Fruit fly (Drosophila melanogaster) S2 (cell line): Measurements from ENCODE around the gene Sema5c.
A peak's percentile ranks its signal among the peaks of the same experiment; 100 is the strongest.

Experiments
- CG8478 ChIP-seq: fragments of >200 bp; optimal IDR thresholded peaks from 2 replicates; lab custom pipeline; 2018
- CTCF ChIP-seq, 2 experiments: fragments of >200 bp; optimal IDR thresholded peaks; 2 replicates each; lab custom pipeline; 2018

Sema5c gene

DNA sequence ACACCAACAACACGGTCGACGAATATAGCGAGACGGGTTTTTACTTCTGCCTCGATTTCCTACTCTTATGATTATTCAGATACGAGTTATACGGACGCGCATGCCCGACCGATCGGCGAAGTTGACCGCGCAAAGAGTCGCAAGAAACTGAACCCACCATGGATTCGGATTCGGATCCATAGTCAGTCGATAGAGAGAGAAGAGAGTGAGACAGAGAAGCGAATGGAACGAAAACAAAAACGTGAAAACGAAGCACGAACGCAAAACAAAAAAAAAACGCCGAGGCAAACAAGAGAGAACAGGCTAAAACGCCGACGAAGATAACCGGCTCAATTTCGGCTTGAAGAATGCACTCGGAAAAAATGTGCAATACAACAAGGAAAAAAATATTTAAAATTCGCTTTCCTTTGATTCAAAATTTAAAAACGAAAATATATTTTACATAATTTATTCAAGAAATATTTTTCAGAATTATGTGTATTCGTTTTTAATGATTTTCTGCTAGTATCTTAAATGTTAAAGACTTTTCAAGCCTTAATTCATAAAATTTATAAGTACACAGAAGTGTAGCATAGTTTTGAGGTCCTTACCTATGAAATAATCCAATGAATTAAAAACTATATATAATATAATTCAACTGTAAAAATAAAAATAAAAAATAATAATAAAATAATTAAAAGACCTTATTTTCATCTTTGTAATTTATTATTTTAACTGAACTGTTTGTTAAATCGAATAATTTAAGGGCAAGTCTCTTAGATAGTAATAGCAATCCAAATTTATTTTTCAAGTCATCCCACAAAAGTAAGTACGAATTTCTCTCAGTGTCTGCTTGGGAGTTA lies at the start of gene Sema5c:
Sema5c (minus strand) TSS at position 152 of the 842 bp plus-strand sequence.
- TF ChIP-seq CTCF (optimal IDR thresholded peaks at IDR 0.05; lab: Kevin White, UChicago) (no peak), CG8478 (lab: Kevin White, UChicago) (no peak)

DNA sequence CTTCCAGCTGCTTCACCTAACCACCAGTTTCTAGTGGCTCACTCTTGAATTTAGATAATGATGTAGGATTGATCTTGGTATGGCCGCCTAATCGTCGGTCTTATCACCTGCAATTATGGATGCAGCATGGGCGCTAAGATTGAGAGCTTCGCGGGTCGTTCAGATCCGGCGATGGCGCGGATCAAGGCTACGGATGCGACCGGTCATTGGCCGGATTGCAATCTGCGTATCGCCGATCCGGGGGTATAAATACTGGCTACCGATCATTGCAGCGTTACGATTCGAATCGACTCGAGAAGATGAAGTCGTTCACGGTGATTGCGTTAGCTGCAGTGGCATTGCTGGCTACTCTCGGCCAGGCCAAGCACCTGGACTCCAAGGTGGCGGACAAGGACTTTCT lies 47.5 kb upstream of the Sema5c start, which contains the start of gene Lsp2:
Lsp2 (plus strand) TSS at position 283 of the 400 bp plus-strand sequence.
- no peak for TF ChIP-seq CG8478 (lab: Kevin White, UChicago)
- no peak for TF ChIP-seq CTCF (optimal IDR thresholded peaks at IDR 0.05; lab: Kevin White, UChicago)

DNA sequence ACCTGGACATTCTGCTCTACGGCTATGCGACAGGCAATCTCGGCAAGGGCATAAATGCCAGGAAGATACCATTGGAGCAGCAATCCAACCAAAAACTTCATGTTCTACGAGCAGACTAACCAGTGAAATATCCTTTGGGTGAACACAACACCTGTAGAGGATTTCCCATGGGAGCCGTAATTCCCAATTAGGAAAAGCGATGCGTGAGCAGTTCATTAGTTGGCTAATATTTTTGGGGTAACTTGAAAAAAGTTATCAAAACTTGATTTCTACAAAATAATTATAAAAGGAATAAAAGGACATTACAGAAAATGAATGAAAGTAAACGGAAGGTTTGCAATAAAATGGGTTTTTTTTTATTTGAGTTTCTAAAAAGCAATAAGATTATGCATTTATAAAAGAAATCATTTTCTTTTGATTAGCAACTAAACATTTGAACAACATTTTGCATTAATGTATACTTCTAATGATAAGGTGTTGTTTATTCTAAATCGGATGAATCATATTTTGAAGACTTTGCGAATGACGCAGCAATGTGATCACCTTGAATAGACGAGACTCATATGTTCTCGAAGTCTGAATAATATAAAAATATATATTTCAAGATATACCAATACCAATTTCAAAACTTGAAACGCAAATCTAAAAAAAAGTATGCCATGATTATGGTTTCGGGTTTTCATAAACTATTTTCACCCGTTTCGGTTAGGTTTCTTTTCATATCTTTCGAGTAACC lies 45.8 kb upstream of the Sema5c start, which contains the start of the genes Ir68b and CG34241:
Ir68b (minus strand) TSS at position 101 of the 736 bp plus-strand sequence.
CG34241 (plus strand) TSS at position 686 of the 736 bp plus-strand sequence.
- TF ChIP-seq CG8478 (lab: Kevin White, UChicago), result no peak
- TF ChIP-seq CTCF (optimal IDR thresholded peaks at IDR 0.05; lab: Kevin White, UChicago), result no peak

DNA sequence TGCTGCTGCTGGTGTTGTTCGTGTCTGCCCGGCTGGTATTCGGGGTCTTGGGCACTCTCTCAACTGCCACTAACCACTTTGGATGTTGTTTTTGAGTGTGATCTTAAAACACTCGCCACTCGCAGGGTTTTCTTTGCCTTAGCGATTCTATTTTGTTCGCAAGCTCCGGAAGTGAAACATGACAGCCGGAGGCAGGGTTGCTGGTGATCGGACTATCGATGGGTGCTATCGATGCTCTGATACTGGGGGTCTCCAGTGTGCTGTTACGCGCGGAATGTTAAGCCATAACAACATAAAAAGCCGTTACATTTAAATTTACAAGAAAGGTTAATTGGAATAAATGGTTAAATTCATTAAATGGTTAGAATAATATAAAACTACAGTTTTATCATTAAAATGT lies 43.3 kb upstream of the Sema5c start, which contains the start of gene yps:
yps (minus strand) TSS at position 176 of the 400 bp plus-strand sequence.
- TF ChIP-seq CG8478 (lab: Kevin White, UChicago) (no peak), CTCF (optimal IDR thresholded peaks at IDR 0.05; lab: Kevin White, UChicago) (peak in 1 of 2 experiments; percentile 48)

DNA sequence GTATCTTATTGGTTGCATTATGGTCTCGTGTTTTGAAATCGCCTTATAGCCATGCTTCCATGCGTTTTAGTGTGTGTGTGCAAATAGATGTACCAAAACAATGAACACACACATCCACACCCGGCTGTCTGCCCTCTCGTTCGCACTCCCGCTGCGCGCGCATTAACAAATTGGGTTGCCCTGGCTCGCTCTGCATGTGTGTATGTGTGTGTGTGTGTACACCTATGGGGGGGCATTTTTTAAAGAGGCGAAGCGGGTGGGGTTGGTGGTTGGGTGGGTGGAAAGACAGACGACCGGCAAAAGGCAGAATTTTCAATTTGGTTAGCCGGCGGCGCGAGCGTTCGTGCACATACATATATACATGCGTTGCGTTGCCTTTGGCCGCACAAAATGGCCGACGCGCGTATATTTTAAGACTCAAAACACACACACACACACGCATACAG lies 42.5 kb upstream of the Sema5c start:
- TF ChIP-seq CG8478 (lab: Kevin White, UChicago) (no peak), CTCF (optimal IDR thresholded peaks at IDR 0.05; lab: Kevin White, UChicago) (no peak)

DNA sequence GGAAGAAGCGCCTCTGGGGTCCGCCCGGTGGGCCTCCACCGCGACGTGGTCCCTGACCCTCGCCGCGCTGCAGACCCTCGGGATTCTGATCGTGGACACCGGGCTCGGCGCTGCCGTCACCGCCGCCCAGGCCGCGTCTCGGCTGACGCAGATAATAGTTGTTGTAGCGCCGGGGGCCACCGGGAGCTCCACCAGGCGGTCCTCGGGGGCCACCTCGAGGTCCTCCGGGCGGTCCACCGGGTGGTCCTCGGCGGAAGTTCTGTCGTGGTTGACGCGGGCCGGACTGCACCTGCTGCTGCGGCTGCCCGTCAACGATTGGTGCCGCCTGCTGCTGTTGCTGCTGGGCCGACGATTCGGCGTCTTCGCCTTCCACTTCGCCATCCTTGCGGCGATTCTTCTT lies 41.3 kb upstream of the Sema5c start:
- no peak for TF ChIP-seq CG8478 (lab: Kevin White, UChicago)
- no peak for TF ChIP-seq CTCF (optimal IDR thresholded peaks at IDR 0.05; lab: Kevin White, UChicago)

DNA sequence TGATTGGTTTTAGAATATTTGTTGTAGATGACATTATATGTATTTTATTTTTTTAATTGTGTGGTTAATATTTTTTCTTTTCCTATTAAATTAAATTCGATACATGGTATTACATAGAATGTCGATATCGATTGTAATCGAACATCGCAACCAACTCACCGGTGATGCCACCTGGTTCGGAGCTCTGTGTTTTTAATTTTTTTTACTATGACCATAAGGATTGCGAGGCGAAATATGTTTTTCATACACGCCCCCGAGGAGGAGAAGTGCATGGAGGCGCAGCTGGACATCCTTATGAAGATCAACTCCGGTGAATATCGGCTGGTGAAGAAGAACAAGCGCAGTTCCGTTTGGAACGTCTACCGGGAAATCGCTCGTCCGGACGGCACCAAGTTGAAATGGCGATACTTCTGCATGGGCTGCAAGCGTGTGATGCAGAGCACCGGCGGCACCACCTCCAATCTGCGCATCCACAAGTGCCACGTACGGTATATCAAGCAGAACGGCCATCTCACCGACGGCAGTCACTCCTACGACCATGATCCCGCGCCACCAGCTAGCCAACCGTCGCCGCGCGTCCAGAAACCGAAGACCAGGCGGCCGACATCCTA lies 38.4 kb upstream of the Sema5c start, which contains the start of gene CG11560:
CG11560 (plus strand) TSS at position 145 of the 611 bp plus-strand sequence.
- no peak for TF ChIP-seq CTCF (optimal IDR thresholded peaks at IDR 0.05; lab: Kevin White, UChicago)

DNA sequence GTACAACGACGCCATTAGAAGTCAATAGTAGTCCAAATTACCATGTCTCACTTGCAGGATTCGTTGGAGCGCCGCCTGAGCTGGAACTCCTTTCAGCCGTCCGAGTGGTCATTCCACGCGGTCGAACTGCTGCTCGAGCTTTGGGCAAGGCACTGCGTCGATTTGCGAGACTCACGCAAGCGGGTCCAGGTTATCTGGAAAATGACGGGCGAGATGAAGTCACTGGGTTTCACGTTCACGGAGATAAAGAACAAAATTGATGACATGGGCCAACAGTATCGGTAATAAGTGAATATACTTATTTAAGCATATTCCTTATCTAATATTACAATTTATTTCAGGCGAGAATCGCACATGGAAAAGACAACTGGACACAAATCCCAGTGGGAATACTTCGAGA lies 37.0 kb upstream of the Sema5c start:
- TF ChIP-seq CG8478 (lab: Kevin White, UChicago) (no peak), CTCF (optimal IDR thresholded peaks at IDR 0.05; lab: Kevin White, UChicago) (no peak)

DNA sequence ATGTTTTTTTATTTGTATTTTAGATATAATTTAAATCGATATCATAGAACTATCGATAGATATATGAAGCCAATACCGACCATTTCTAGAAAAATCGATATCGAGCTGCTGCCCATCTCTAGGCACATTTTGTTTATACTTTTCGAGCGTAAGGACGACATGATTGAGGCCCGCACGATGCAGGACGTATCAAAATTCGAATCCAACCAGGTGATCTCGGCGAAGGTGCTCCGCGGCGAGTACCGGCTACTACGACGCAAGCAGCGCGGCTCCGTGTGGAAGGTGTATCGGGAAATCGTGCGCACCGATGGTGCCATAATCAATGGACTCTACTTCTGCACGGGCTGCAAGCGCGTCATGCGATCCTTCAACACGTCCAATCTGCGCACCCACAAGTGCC lies 36.5 kb upstream of the Sema5c start, which contains the start of gene ssp:
ssp (plus strand) TSS at position 102 of the 400 bp plus-strand sequence.
- TF ChIP-seq CTCF (optimal IDR thresholded peaks at IDR 0.05; lab: Kevin White, UChicago) (no peak), CG8478 (lab: Kevin White, UChicago) (no peak)

DNA sequence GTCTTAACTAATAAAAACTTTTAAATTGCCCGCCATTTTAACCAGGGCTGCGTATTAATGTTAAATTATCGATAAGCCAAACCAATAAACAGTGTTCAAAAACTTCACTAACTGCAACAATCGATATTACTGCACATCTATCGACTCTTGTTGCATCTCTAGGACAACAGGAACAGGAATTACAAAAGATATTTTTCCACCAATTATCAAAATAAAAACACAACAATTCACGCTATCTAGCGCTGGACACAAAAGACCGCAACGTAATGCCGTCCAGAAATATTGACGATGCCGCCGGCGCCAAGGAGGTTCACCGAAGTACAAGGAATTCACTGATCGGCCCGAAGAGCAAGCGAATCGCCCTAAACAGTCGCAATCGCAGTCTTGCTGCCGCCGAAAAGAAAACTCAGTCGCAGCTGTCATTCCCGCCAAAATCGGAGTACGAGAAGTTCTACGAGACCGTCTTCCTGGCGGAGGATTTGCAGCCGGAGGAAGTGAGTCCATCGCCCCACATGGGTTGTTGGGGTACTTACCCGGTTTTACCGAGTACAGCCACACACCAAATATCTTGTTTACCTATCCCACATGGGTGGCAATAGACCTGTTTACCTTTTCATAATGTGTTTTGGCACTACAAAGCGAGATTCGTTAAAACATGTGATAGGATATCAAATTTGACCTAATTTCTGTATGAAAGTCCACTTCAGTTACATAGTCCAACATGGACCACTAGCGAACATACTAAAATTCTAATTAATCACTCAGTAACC lies 34.5 kb upstream of the Sema5c start, which contains the start of gene vers:
vers (plus strand) TSS at position 136 of the 770 bp plus-strand sequence.
- TF ChIP-seq CG8478 (lab: Kevin White, UChicago) (no peak), CTCF (optimal IDR thresholded peaks at IDR 0.05; lab: Kevin White, UChicago) (no peak)

DNA sequence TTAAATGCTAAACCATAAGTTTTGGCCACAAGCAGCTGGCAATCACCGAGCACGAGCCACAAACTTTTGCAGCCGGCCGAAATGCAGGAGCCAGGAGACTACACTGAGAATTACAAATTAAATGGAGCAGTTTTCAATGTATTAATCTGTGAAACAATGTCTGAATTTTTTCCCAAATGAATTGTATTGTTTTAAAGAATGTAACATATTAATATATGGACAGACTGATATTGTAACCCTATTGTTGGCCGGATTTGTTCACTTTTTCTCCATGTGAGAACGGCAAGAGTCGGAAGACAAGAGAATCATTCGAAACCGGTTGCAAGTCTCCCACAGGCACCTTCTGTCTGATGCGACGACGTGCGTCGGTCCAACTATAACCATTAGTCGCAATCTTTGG lies 33.5 kb upstream of the Sema5c start:
- TF ChIP-seq CTCF (optimal IDR thresholded peaks at IDR 0.05; lab: Kevin White, UChicago) (no peak), CG8478 (lab: Kevin White, UChicago) (no peak)

DNA sequence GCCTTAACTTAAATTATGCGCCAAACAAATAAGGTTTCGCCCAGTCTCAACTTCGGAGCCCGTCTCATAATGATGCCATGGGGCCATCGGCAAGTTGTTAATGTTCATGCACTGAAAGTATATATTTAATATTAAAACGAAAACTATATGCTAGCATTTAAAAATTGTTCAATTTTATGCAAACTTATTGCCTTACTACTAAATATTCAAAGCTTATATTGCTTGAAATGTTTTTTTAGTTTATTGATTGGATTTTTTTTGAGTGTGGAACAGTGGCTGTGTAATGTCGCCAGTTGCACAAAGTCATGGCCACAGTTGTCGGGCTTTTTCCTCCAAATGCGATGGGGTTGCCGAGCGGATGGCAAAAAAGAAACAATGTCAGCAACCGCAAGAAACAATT lies 32.6 kb upstream of the Sema5c start:
- TF ChIP-seq CTCF (optimal IDR thresholded peaks at IDR 0.05; lab: Kevin White, UChicago) (no peak), CG8478 (lab: Kevin White, UChicago) (no peak)

DNA sequence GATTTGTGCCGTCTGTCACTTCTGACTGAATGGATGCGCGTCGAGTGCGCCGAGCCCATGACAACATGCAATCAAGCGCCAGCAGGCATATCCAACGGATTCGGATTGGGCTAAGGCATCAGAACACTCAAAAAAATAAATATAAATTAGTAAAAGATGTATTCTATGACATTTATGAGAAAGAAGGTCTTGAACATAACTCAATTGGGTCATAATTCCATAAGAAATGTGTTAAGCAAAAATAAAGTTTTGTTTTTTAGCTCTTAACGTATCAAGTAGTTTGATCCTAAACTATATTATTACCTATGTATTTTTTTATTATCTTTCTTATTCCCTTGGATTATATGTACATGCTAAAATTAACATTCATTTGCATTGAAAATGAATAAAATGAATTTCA lies 32.0 kb upstream of the Sema5c start:
- TF ChIP-seq CG8478 (lab: Kevin White, UChicago) (no peak), CTCF (optimal IDR thresholded peaks at IDR 0.05; lab: Kevin White, UChicago) (no peak)
